Fruit fly (Drosophila melanogaster) whole organism, embryonic: ENCODE results near the gene Spn85F.
A peak's percentile ranks its signal among the peaks of the same experiment; 100 is the strongest.

Experiments used
- Ada2b ChIP-seq: fragments of 200-800 bp; sonication (Bioruptor generic); IDR thresholded peaks from 2 replicates; pipeline ENCODE4 v1.3.6; 2022; ENCODE audit warnings: missing biosample characterization, missing genetic modification characterization
- Adf1 ChIP-seq: fragments of 200-800 bp; sonication (Bioruptor generic); IDR thresholded peaks from 2 replicates; pipeline ENCODE4 v1.3.6; 2022; ENCODE audit warnings: missing biosample characterization, missing genetic modification characterization
- Atf3 ChIP-seq: fragments of 200-800 bp; sonication (Bioruptor generic); optimal IDR thresholded peaks from 3 replicates; lab custom pipeline; 2016; ENCODE audit warnings: missing biosample characterization, missing genetic modification characterization
- B-H2 ChIP-seq: fragments of 200-800 bp; sonication (Bioruptor generic); optimal IDR thresholded peaks from 2 replicates; lab custom pipeline; 2018; ENCODE audit warnings: missing biosample characterization, mild to moderate bottlenecking, missing genetic modification characterization
- BEAF-32 ChIP-seq: fragments of 200-800 bp; sonication (Bioruptor generic); optimal IDR thresholded peaks from 3 replicates; lab custom pipeline; 2017; ENCODE audit warnings: missing biosample characterization, missing genetic modification characterization, mild to moderate bottlenecking, moderate library complexity, missing genetic modification reagents
- BtbVII ChIP-seq: fragments of 200-800 bp; sonication (Bioruptor generic); optimal IDR thresholded peaks from 3 replicates; lab custom pipeline; 2017; ENCODE audit warnings: missing biosample characterization, mild to moderate bottlenecking, missing genetic modification characterization
- CG11247 ChIP-seq: fragments of 200-800 bp; sonication (Bioruptor generic); IDR thresholded peaks from 2 replicates; pipeline ENCODE4 v1.3.6; 2022; ENCODE audit warnings: missing biosample characterization, missing genetic modification characterization
- CG12299 ChIP-seq: fragments of 200-800 bp; sonication (Bioruptor generic); optimal IDR thresholded peaks from 2 replicates; lab custom pipeline; 2018; ENCODE audit warnings: missing biosample characterization, mild to moderate bottlenecking, missing genetic modification characterization
- CG13123 ChIP-seq: fragments of 200-800 bp; sonication (Bioruptor generic); optimal IDR thresholded peaks from 2 replicates; lab custom pipeline; 2016; ENCODE audit warnings: missing biosample characterization, missing genetic modification characterization
- CG13296 ChIP-seq: fragments of 200-800 bp; sonication (Bioruptor generic); optimal IDR thresholded peaks from 3 replicates; lab custom pipeline; 2018; ENCODE audit warnings: missing biosample characterization, mild to moderate bottlenecking, missing genetic modification characterization
- CG13894 ChIP-seq: fragments of 200-800 bp; sonication (Bioruptor generic); optimal IDR thresholded peaks from 3 replicates; lab custom pipeline; 2018; ENCODE audit warnings: missing biosample characterization, mild to moderate bottlenecking, missing genetic modification characterization, moderate library complexity
- CG14710 ChIP-seq: fragments of 200-800 bp; sonication (Bioruptor generic); optimal IDR thresholded peaks from 3 replicates; lab custom pipeline; 2019; ENCODE audit warnings: missing biosample characterization, mild to moderate bottlenecking, missing genetic modification characterization, moderate library complexity
- CG18764 ChIP-seq: fragments of 200-800 bp; sonication (Bioruptor generic); optimal IDR thresholded peaks from 3 replicates; lab custom pipeline; 2016; ENCODE audit warnings: missing biosample characterization, missing genetic modification characterization
- CG30403 ChIP-seq: fragments of 200-800 bp; sonication (Bioruptor generic); optimal IDR thresholded peaks from 3 replicates; lab custom pipeline; 2016; ENCODE audit warnings: missing biosample characterization, missing genetic modification characterization
- CG3838 ChIP-seq: fragments of 200-800 bp; sonication (Bioruptor generic); optimal IDR thresholded peaks from 3 replicates; lab custom pipeline; 2016; ENCODE audit warnings: missing biosample characterization, missing genetic modification characterization
- CG4328 ChIP-seq: fragments of 200-800 bp; sonication (Bioruptor generic); optimal IDR thresholded peaks from 3 replicates; lab custom pipeline; 2017; ENCODE audit warnings: missing biosample characterization, missing genetic modification reagents, missing genetic modification characterization
- CG4820 ChIP-seq: fragments of 200-800 bp; sonication (Bioruptor generic); optimal IDR thresholded peaks from 3 replicates; lab custom pipeline; 2016; ENCODE audit warnings: missing biosample characterization, missing genetic modification characterization
- CG5953 ChIP-seq: fragments of 200-800 bp; sonication (Bioruptor generic); IDR thresholded peaks from 2 replicates; pipeline ENCODE4 v1.3.6; 2022; ENCODE audit warnings: missing biosample characterization, missing genetic modification characterization
- CG8281 ChIP-seq: fragments of 200-800 bp; sonication (Bioruptor generic); optimal IDR thresholded peaks from 2 replicates; lab custom pipeline; 2018; ENCODE audit warnings: missing biosample characterization, mild to moderate bottlenecking, missing genetic modification characterization, moderate library complexity
- CG8478 ChIP-seq: fragments of >200 bp; optimal IDR thresholded peaks from 2 replicates; lab custom pipeline; 2018
- CG9609 ChIP-seq: fragments of 200-800 bp; sonication (Bioruptor generic); optimal IDR thresholded peaks from 3 replicates; lab custom pipeline; 2016; ENCODE audit warnings: missing biosample characterization, missing genetic modification characterization
- CTCF ChIP-seq: fragments of 200-800 bp; sonication (Bioruptor generic); optimal IDR thresholded peaks from 2 replicates; lab custom pipeline; 2017; ENCODE audit warnings: missing biosample characterization, mild to moderate bottlenecking, missing genetic modification characterization, moderate library complexity
- Chrac-16 ChIP-seq: fragments of 200-800 bp; sonication (Bioruptor generic); optimal IDR thresholded peaks from 3 replicates; lab custom pipeline; 2016; ENCODE audit warnings: missing biosample characterization, missing genetic modification characterization
- HmgD ChIP-seq: fragments of 200-800 bp; sonication (Bioruptor generic); optimal IDR thresholded peaks from 3 replicates; lab custom pipeline; 2016; ENCODE audit warnings: missing biosample characterization, missing genetic modification characterization
- HmgZ ChIP-seq: fragments of 200-800 bp; sonication (Bioruptor generic); optimal IDR thresholded peaks from 2 replicates; lab custom pipeline; 2018; ENCODE audit warnings: missing biosample characterization, mild to moderate bottlenecking, missing genetic modification characterization
- Hr3 ChIP-seq: fragments of 200-800 bp; sonication (Bioruptor generic); optimal IDR thresholded peaks from 3 replicates; lab custom pipeline; 2016; ENCODE audit warnings: missing biosample characterization, missing genetic modification characterization
- Jarid2 ChIP-seq: fragments of 200-800 bp; sonication (Bioruptor generic); optimal IDR thresholded peaks from 3 replicates; lab custom pipeline; 2017; ENCODE audit warnings: mild to moderate bottlenecking, missing biosample characterization, missing genetic modification reagents, missing genetic modification characterization
- Oaz ChIP-seq: fragments of 200-800 bp; sonication (Bioruptor generic); IDR thresholded peaks from 2 replicates; pipeline ENCODE4 v1.3.6; 2022; ENCODE audit warnings: missing biosample characterization, missing genetic modification characterization
- Optix ChIP-seq: fragments of 200-800 bp; sonication (Bioruptor generic); IDR thresholded peaks from 3 replicates; pipeline ENCODE4 v1.3.6; 2022; ENCODE audit warnings: missing biosample characterization, missing genetic modification characterization
- Taf1 ChIP-seq: fragments of 200-800 bp; sonication (Bioruptor generic); IDR thresholded peaks from 2 replicates; pipeline ENCODE4 v1.3.6; 2022; ENCODE audit warnings: missing biosample characterization, missing genetic modification characterization
- Vsx1 ChIP-seq: fragments of 200-800 bp; sonication (Bioruptor generic); optimal IDR thresholded peaks from 2 replicates; lab custom pipeline; 2017; ENCODE audit warnings: missing biosample characterization, mild to moderate bottlenecking, missing genetic modification characterization, missing genetic modification reagents
- amos ChIP-seq: fragments of 200-800 bp; sonication (Bioruptor generic); IDR thresholded peaks from 2 replicates; pipeline ENCODE4 v1.3.6; 2022; ENCODE audit warnings: missing biosample characterization, missing genetic modification characterization; ENCODE audit not compliant: partially characterized antibody
- ap ChIP-seq: fragments of 200-800 bp; sonication (Bioruptor generic); IDR thresholded peaks from 2 replicates; pipeline ENCODE4 v1.3.6; 2022; ENCODE audit warnings: missing biosample characterization, missing genetic modification characterization
- az2 ChIP-seq: fragments of 200-800 bp; sonication (Bioruptor generic); optimal IDR thresholded peaks from 3 replicates; lab custom pipeline; 2016; ENCODE audit warnings: missing biosample characterization, missing genetic modification characterization
- bbx ChIP-seq: fragments of 200-800 bp; sonication (Bioruptor generic); IDR thresholded peaks from 2 replicates; pipeline ENCODE4 v1.3.6; 2022; ENCODE audit warnings: missing biosample characterization, missing genetic modification characterization; ENCODE audit not compliant: partially characterized antibody
- dpn ChIP-seq, 2 experiments: fragments of 200-800 bp; sonication (Bioruptor generic); optimal IDR thresholded peaks; 3 replicates each; lab custom pipeline; 2016; ENCODE audit warnings: missing biosample characterization in 2 of 2, missing genetic modification characterization in 2 of 2
- fu2 ChIP-seq: fragments of 200-800 bp; sonication (Bioruptor generic); optimal IDR thresholded peaks from 2 replicates; lab custom pipeline; 2016; ENCODE audit warnings: missing biosample characterization, missing genetic modification characterization
- h ChIP-seq: fragments of >200 bp; optimal IDR thresholded peaks from 2 replicates; lab custom pipeline; 2017
- lilli ChIP-seq: fragments of 200-800 bp; sonication (Bioruptor generic); optimal IDR thresholded peaks from 3 replicates; lab custom pipeline; 2016; ENCODE audit warnings: missing biosample characterization, missing genetic modification characterization
- nau ChIP-seq: fragments of 200-800 bp; sonication (Bioruptor generic); optimal IDR thresholded peaks from 3 replicates; lab custom pipeline; 2017; ENCODE audit warnings: missing biosample characterization, mild to moderate bottlenecking, missing genetic modification characterization, missing genetic modification reagents
- nmo ChIP-seq: fragments of 200-800 bp; sonication (Bioruptor generic); optimal IDR thresholded peaks from 2 replicates; lab custom pipeline; 2018; ENCODE audit warnings: missing biosample characterization, mild to moderate bottlenecking, missing genetic modification characterization, moderate library complexity
- otp ChIP-seq: fragments of 200-800 bp; sonication (Bioruptor generic); IDR thresholded peaks from 3 replicates; pipeline ENCODE4, ENCODE4 v1.3.6; 2022; ENCODE audit warnings: missing biosample characterization, missing genetic modification characterization
- pan ChIP-seq, 4 experiments: fragments of >200 bp in 3 of 4; fragments of 200-800 bp in 1 of 4; sonication (Bioruptor generic) in 1 of 4; optimal IDR thresholded peaks in 3 of 4; IDR thresholded peaks in 1 of 4; 2 replicates each; pipeline versions ENCODE4 v1.3.6 to Lab custom; 2017 to 2022; ENCODE audit warnings: missing biosample characterization in 2 of 4, missing genetic modification characterization in 2 of 4, mixed read lengths in 1 of 4
- run ChIP-seq: fragments of 200-800 bp; sonication (Bioruptor generic); optimal IDR thresholded peaks from 3 replicates; lab custom pipeline; 2018; ENCODE audit warnings: missing biosample characterization, mild to moderate bottlenecking, missing genetic modification characterization
- sens ChIP-seq: fragments of 200-800 bp; sonication (Bioruptor generic); peaks from one replicate; lab custom pipeline; 2016; ENCODE audit warnings: missing biosample characterization, missing genetic modification characterization
- sob ChIP-seq: fragments of 200-800 bp; sonication (Bioruptor generic); IDR thresholded peaks from 2 replicates; pipeline ENCODE4 v1.3.6; 2022; ENCODE audit warnings: missing biosample characterization, missing genetic modification characterization
- tio ChIP-seq: fragments of 200-800 bp; sonication (Bioruptor generic); optimal IDR thresholded peaks from 2 replicates; lab custom pipeline; 2017; ENCODE audit warnings: missing biosample characterization, missing genetic modification characterization, inconsistent platforms
- trh ChIP-seq: fragments of 200-800 bp; sonication (Bioruptor generic); optimal IDR thresholded peaks from 2 replicates; lab custom pipeline; 2016; ENCODE audit warnings: missing biosample characterization, missing genetic modification characterization
- wek ChIP-seq: fragments of 200-800 bp; sonication (Bioruptor generic); optimal IDR thresholded peaks from 3 replicates; lab custom pipeline; 2018; ENCODE audit warnings: missing biosample characterization, mild to moderate bottlenecking, missing genetic modification characterization, moderate library complexity
- yki ChIP-seq: fragments of >200 bp; optimal IDR thresholded peaks from 3 replicates; lab custom pipeline; 2018
- zfh2 ChIP-seq: fragments of 200-800 bp; sonication (Bioruptor generic); optimal IDR thresholded peaks from 2 replicates; lab custom pipeline; 2016; ENCODE audit warnings: missing biosample characterization, missing genetic modification characterization

The Spn85F gene

dm6 chr3R:10042664-10043372 is 45.9 kb downstream of the Spn85F start, which contains the start of the genes Mical and CG3909 (continued):
- TF ChIP-seq Optix (GFP tag; lab: Robert Waterston, UW), result 0 out of 3 replicates have a peak, but pooled peaks have one; percentile 7
- TF ChIP-seq HmgZ (tag; lab: Kevin White, UChicago), result peak; percentile 69
- TF ChIP-seq CG5953 (GFP tag; lab: Robert Waterston, UW), result peak; percentile 67
- no peak for TF ChIP-seq fu2 (GFP tag; lab: Kevin White, UChicago)
- TF ChIP-seq CG13296 (GFP tag; lab: Kevin White, UChicago), result peak; percentile 88
- TF ChIP-seq bbx (GFP tag; lab: Robert Waterston, UW), result peak; percentile 50; the same call in 1 of the 2 replicates
- peak; percentile 87 for TF ChIP-seq Taf1 (GFP tag; lab: Robert Waterston, UW)
- TF ChIP-seq nau (GFP tag; lab: Kevin White, UChicago), result peak; percentile 20
- peak; percentile 41 for TF ChIP-seq CG8281 (tag; lab: Kevin White, UChicago)
- peak; percentile 79 for TF ChIP-seq CG18764
- peak; percentile 64 for TF ChIP-seq CG4820 (GFP tag; lab: Kevin White, UChicago)
- peak; percentile 93 for TF ChIP-seq Jarid2 (GFP tag; lab: Kevin White, UChicago)
- TF ChIP-seq Vsx1, result peak; percentile 96
- peak; percentile 75 for TF ChIP-seq CG13123
- TF ChIP-seq CG30403 (GFP tag; lab: Kevin White, UChicago), result peak; percentile 85
- peak; percentile 28 for TF ChIP-seq BEAF-32 (GFP tag; lab: Kevin White, UChicago)
- TF ChIP-seq Atf3 (GFP tag; lab: Kevin White, UChicago), result no peak
- peak; percentile 63 for TF ChIP-seq run (tag; lab: Kevin White, UChicago)
- TF ChIP-seq CG12299 (tag; lab: Kevin White, UChicago), result peak; percentile 69
- TF ChIP-seq lilli (GFP tag; lab: Kevin White, UChicago), result peak; percentile 66
- peak; percentile 87 for TF ChIP-seq otp
- TF ChIP-seq CG14710 (tag; lab: Kevin White, UChicago), result peak; percentile 89
- peak; percentile 55 to 87 for TF ChIP-seq dpn (GFP tag; optimal IDR thresholded peaks at IDR 0.05; lab: Kevin White, UChicago)
- peak; percentile 85 for TF ChIP-seq sens (GFP tag; lab: Kevin White, UChicago)
- peak; percentile 85 for TF ChIP-seq ap (GFP tag; lab: Robert Waterston, UW)
- TF ChIP-seq Ada2b (GFP tag; lab: Robert Waterston, UW), result peak; percentile 88
- TF ChIP-seq Hr3, result peak; percentile 84
- TF ChIP-seq CG3838 (GFP tag; lab: Kevin White, UChicago), result peak; percentile 6
- peak; percentile 33 for TF ChIP-seq CTCF (GFP tag; lab: Kevin White, UChicago)
- no peak for TF ChIP-seq CG9609 (GFP tag; lab: Kevin White, UChicago)
- TF ChIP-seq HmgD (GFP tag; lab: Kevin White, UChicago), result no peak
- no peak for TF ChIP-seq CG8478
- TF ChIP-seq BtbVII (GFP tag; lab: Kevin White, UChicago), result peak; percentile 60
- TF ChIP-seq yki (lab: Kevin White, UChicago), result no peak
- peak; percentile 88 for TF ChIP-seq sob (GFP tag; lab: Robert Waterston, UW)
- no peak for TF ChIP-seq wek (GFP tag; lab: Kevin White, UChicago)
- TF ChIP-seq az2, result peak; percentile 86
- peak; percentile 42; the same call in 1 of the 2 replicates for TF ChIP-seq amos (GFP tag; lab: Robert Waterston, UW)
- TF ChIP-seq nmo (GFP tag; lab: Kevin White, UChicago), result peak; percentile 91
- TF ChIP-seq zfh2 (GFP tag; lab: Kevin White, UChicago), result peak; percentile 54
- peak; percentile 67 for TF ChIP-seq tio (GFP tag; lab: Kevin White, UChicago)
- TF ChIP-seq Adf1 (GFP tag; lab: Robert Waterston, UW), result peak; percentile 64
- TF ChIP-seq B-H2 (GFP tag; lab: Kevin White, UChicago), result peak; percentile 74
- TF ChIP-seq CG4328 (GFP tag; lab: Kevin White, UChicago), result peak; percentile 69
- peak; percentile 76 for TF ChIP-seq Oaz (GFP tag; lab: Robert Waterston, UW)
- TF ChIP-seq trh (GFP tag; lab: Kevin White, UChicago), result peak; percentile 2
- peak; percentile 82 for TF ChIP-seq Chrac-16 (GFP tag; lab: Kevin White, UChicago)
- TF ChIP-seq h (lab: Kevin White, UChicago), result no peak
- TF ChIP-seq CG11247 (GFP tag; lab: Robert Waterston, UW), result peak; percentile 91
- peak; percentile 87 for TF ChIP-seq CG13894 (tag; lab: Kevin White, UChicago)
- TF ChIP-seq pan (optimal IDR thresholded peaks at IDR 0.05; lab: Kevin White, UChicago), result no peak
- peak in 1 of 2 experiments; percentile 95 for TF ChIP-seq pan (GFP tag; optimal IDR thresholded peaks at IDR 0.05 in 1 of 2, IDR thresholded peaks at IDR 0.05 in 1 of 2)
